Worm (Caenorhabditis elegans): ENCODE data around the gene mlt-4.
"Not testable (repeated sequence)": the region's sequence is repeated elsewhere in the genome, so short reads cannot be mapped to it uniquely, and the experiment has no call there.

The mlt-4 gene

ce11 chrV:20303288-20303687, 14.1 kb upstream of the mlt-4 start, which contains the start of gene ZC15.3:
Gene ZC15.3, plus strand, starts transcription at chrV:20303588.
- TF ChIP-seq tab-1, flt-1, T22C8.4 (GFP tag; IDR thresholded peaks at IDR 0.05): not testable (repeated sequence)

ce11 chrV:20297650-20298049, 8.4 kb upstream of the mlt-4 start, which contains the start of gene ZC15.5:
Gene ZC15.5, plus strand, starts transcription at chrV:20297950.
- no peak for TF ChIP-seq ztf-23 (GFP tag; IDR thresholded peaks at IDR 0.05)
- no peak for TF ChIP-seq ref-1 (GFP tag; conservative IDR thresholded peaks at IDR 0.05)
- no peak for TF ChIP-seq flt-1 (GFP tag; IDR thresholded peaks at IDR 0.05)
- TF ChIP-seq tab-1 (GFP tag; IDR thresholded peaks at IDR 0.05) = no peak
- TF ChIP-seq med-1 (GFP tag; optimal IDR thresholded peaks at IDR 0.05; ENCODE audit: insufficient read depth) = no peak
- TF ChIP-seq cog-1 (tag; optimal IDR thresholded peaks at IDR 0.05) = no peak
- no peak for TF ChIP-seq ztf-29 (GFP tag; IDR thresholded peaks at IDR 0.05)
- no peak for TF ChIP-seq klf-2 (GFP tag; conservative IDR thresholded peaks at IDR 0.05)
- TF ChIP-seq T22C8.4 (GFP tag; IDR thresholded peaks at IDR 0.05) = no peak

- TF ChIP-seq ref-1 (GFP tag; conservative IDR thresholded peaks at IDR 0.05) = no peak
- no peak for TF ChIP-seq ztf-23 (GFP tag; IDR thresholded peaks at IDR 0.05)
- no peak for TF ChIP-seq klf-2 (GFP tag; conservative IDR thresholded peaks at IDR 0.05)
- TF ChIP-seq tab-1 (GFP tag; IDR thresholded peaks at IDR 0.05) = no peak
- TF ChIP-seq T22C8.4 (GFP tag; IDR thresholded peaks at IDR 0.05) = no peak
- no peak for TF ChIP-seq ztf-29 (GFP tag; IDR thresholded peaks at IDR 0.05)
- TF ChIP-seq med-1 (GFP tag; optimal IDR thresholded peaks at IDR 0.05; ENCODE audit: insufficient read depth) = no peak
These were observed 5.2 kb upstream of the mlt-4 start, which contains the start of gene clec-261 for ce11 chrV:20294388-20294787. Gene clec-261, minus strand, starts transcription at chrV:20294488.

ce11 chrV:20282827-20283226, 6.4 kb downstream of the mlt-4 start:
- TF ChIP-seq cog-1 (tag; optimal IDR thresholded peaks at IDR 0.05) (no peak), ref-1 (GFP tag; conservative IDR thresholded peaks at IDR 0.05) (no peak), T22C8.4 (GFP tag; IDR thresholded peaks at IDR 0.05) (no peak), flt-1 (GFP tag; IDR thresholded peaks at IDR 0.05) (no peak), tab-1 (GFP tag; IDR thresholded peaks at IDR 0.05) (no peak), med-1 (GFP tag; optimal IDR thresholded peaks at IDR 0.05; ENCODE audit: insufficient read depth) (no peak), klf-2 (GFP tag; conservative IDR thresholded peaks at IDR 0.05) (no peak), ztf-23 (GFP tag; IDR thresholded peaks at IDR 0.05) (no peak), ztf-29 (GFP tag; IDR thresholded peaks at IDR 0.05) (no peak)

- TF ChIP-seq ztf-29 (GFP tag; IDR thresholded peaks at IDR 0.05) (no peak), ztf-23 (GFP tag; IDR thresholded peaks at IDR 0.05) (no peak), ref-1 (GFP tag; conservative IDR thresholded peaks at IDR 0.05) (no peak), cog-1 (tag; optimal IDR thresholded peaks at IDR 0.05) (no peak), klf-2 (GFP tag; conservative IDR thresholded peaks at IDR 0.05) (no peak), med-1 (GFP tag; optimal IDR thresholded peaks at IDR 0.05; ENCODE audit: insufficient read depth) (no peak), flt-1 (GFP tag; IDR thresholded peaks at IDR 0.05) (no peak), tab-1 (GFP tag; IDR thresholded peaks at IDR 0.05) (no peak), T22C8.4 (GFP tag; IDR thresholded peaks at IDR 0.05) (no peak)
These were observed 9.4 kb downstream of the mlt-4 start, which contains the start of gene pqn-94 for ce11 chrV:20279811-20280317. Gene pqn-94, minus strand, starts transcription at chrV:20279861.

ce11 chrV:20279309-20279708, 9.9 kb downstream of the mlt-4 start:
- TF ChIP-seq klf-2 (GFP tag; conservative IDR thresholded peaks at IDR 0.05) = no peak
- no peak for TF ChIP-seq med-1 (GFP tag; optimal IDR thresholded peaks at IDR 0.05; ENCODE audit: insufficient read depth)
- no peak for TF ChIP-seq ztf-29 (GFP tag; IDR thresholded peaks at IDR 0.05)
- no peak for TF ChIP-seq ref-1 (GFP tag; conservative IDR thresholded peaks at IDR 0.05)
- no peak for TF ChIP-seq tab-1 (GFP tag; IDR thresholded peaks at IDR 0.05)
- TF ChIP-seq cog-1 (tag; optimal IDR thresholded peaks at IDR 0.05) = no peak
- TF ChIP-seq ztf-23 (GFP tag; IDR thresholded peaks at IDR 0.05) = no peak
- TF ChIP-seq flt-1 (GFP tag; IDR thresholded peaks at IDR 0.05) = no peak
- TF ChIP-seq T22C8.4 (GFP tag; IDR thresholded peaks at IDR 0.05) = no peak

ce11 chrV:20276923-20277322, 12.3 kb downstream of the mlt-4 start:
- no peak for TF ChIP-seq T22C8.4 (GFP tag; IDR thresholded peaks at IDR 0.05)
- TF ChIP-seq ref-1 (GFP tag; conservative IDR thresholded peaks at IDR 0.05) = no peak
- no peak for TF ChIP-seq med-1 (GFP tag; optimal IDR thresholded peaks at IDR 0.05; ENCODE audit: insufficient read depth)
- no peak for TF ChIP-seq flt-1 (GFP tag; IDR thresholded peaks at IDR 0.05)
- TF ChIP-seq tab-1 (GFP tag; IDR thresholded peaks at IDR 0.05) = no peak
- TF ChIP-seq ztf-23 (GFP tag; IDR thresholded peaks at IDR 0.05) = no peak
- TF ChIP-seq cog-1 (tag; optimal IDR thresholded peaks at IDR 0.05) = no peak

- TF ChIP-seq flt-1 (GFP tag; IDR thresholded peaks at IDR 0.05) (no peak), ztf-23 (GFP tag; IDR thresholded peaks at IDR 0.05) (no peak), med-1 (GFP tag; optimal IDR thresholded peaks at IDR 0.05; ENCODE audit: insufficient read depth) (no peak), klf-2 (GFP tag; conservative IDR thresholded peaks at IDR 0.05) (no peak), tab-1 (GFP tag; IDR thresholded peaks at IDR 0.05) (no peak), ztf-29 (GFP tag; IDR thresholded peaks at IDR 0.05) (no peak), T22C8.4 (GFP tag; IDR thresholded peaks at IDR 0.05) (no peak), cog-1 (tag; optimal IDR thresholded peaks at IDR 0.05) (no peak), ref-1 (GFP tag; conservative IDR thresholded peaks at IDR 0.05) (no peak)
These were observed 19.5 kb downstream of the mlt-4 start, which contains the start of the genes prmt-1 and cdkr-3 for ce11 chrV:20269661-20270137. Gene prmt-1, minus strand, starts transcription at chrV:20269711. Gene cdkr-3, plus strand, starts transcription at chrV:20270107.

- TF ChIP-seq ztf-29 (GFP tag; IDR thresholded peaks at IDR 0.05) = no peak
- TF ChIP-seq klf-2 (GFP tag; conservative IDR thresholded peaks at IDR 0.05) = no peak
- TF ChIP-seq tab-1 (GFP tag; IDR thresholded peaks at IDR 0.05) = no peak
- TF ChIP-seq T22C8.4 (GFP tag; IDR thresholded peaks at IDR 0.05) = no peak
- TF ChIP-seq ref-1 (GFP tag; conservative IDR thresholded peaks at IDR 0.05) = no peak
- TF ChIP-seq cog-1 (tag; optimal IDR thresholded peaks at IDR 0.05) = no peak
- no peak for TF ChIP-seq flt-1 (GFP tag; IDR thresholded peaks at IDR 0.05)
- no peak for TF ChIP-seq med-1 (GFP tag; optimal IDR thresholded peaks at IDR 0.05; ENCODE audit: insufficient read depth)
- no peak for TF ChIP-seq ztf-23 (GFP tag; IDR thresholded peaks at IDR 0.05)
These were observed 22.2 kb downstream of the mlt-4 start, which contains the start of gene mdt-17 for ce11 chrV:20266992-20267391. Gene mdt-17, minus strand, starts transcription at chrV:20267247.

All from whole organism, midembryonic.